Worm (Caenorhabditis elegans): Measurements from ENCODE around the gene Y39C12A.9.

- TF ChIP-seq lsy-2 (tag; optimal IDR thresholded peaks at IDR 0.05) (no peak), nhr-12 (tag; optimal IDR thresholded peaks at IDR 0.05) (no peak), lin-13 (GFP tag; optimal IDR thresholded peaks at IDR 0.05) (no peak), snpc-4 (tag; optimal IDR thresholded peaks at IDR 0.05) (no peak), egl-27 (tag; optimal IDR thresholded peaks at IDR 0.05) (no peak), nhr-237 (tag; optimal IDR thresholded peaks at IDR 0.05) (no peak)
Measured at ce11 chrIV:12219309-12219708, 39.7 kb downstream of the Y39C12A.9 start, which contains the start of gene F35G2.5.

Data from whole organism, L2 larva.